Fruit fly (Drosophila melanogaster): Measurements from ENCODE around the gene Naa30A.

- TF ChIP-seq CG9948 (tag; optimal IDR thresholded peaks at IDR 0.05) (no peak), D1 (tag; optimal IDR thresholded peaks at IDR 0.05) (no peak), fd96Ca (GFP tag; IDR thresholded peaks at IDR 0.05) (no peak), EcR (GFP tag; optimal IDR thresholded peaks at IDR 0.05) (no peak), CG12605 (GFP tag; IDR thresholded peaks at IDR 0.05) (no peak), CG15710 (tag; optimal IDR thresholded peaks at IDR 0.05) (no peak), Snoo (tag; optimal IDR thresholded peaks at IDR 0.05) (no peak), CG8301 (tag; optimal IDR thresholded peaks at IDR 0.05) (no peak), CG13204 (GFP tag; optimal IDR thresholded peaks at IDR 0.05) (peak; percentile 14), CG34367 (tag; optimal IDR thresholded peaks at IDR 0.05) (no peak), CG32121 (GFP tag; IDR thresholded peaks at IDR 0.05) (no peak), CG8159 (tag; optimal IDR thresholded peaks at IDR 0.05) (no peak), CG14655 (GFP tag; optimal IDR thresholded peaks at IDR 0.05) (no peak)
Measured at dm6 chrX:1384232-1384631, 42.3 kb downstream of the Naa30A start.
